Worm (Caenorhabditis elegans) whole organism, mixed stage, embryonic: ENCODE results near the gene nmy-3.

Source experiments
- elt-3 ChIP-seq: fragments of 150-350 bp; optimal IDR thresholded peaks from 2 replicates; lab custom pipeline; 2014; ENCODE audit warnings: missing biosample characterization, missing genetic modification characterization
- flh-1 ChIP-seq: fragments of 200-800 bp; sonication (Bioruptor generic); optimal IDR thresholded peaks from 2 replicates; lab custom pipeline; 2018; ENCODE audit warnings: mild to moderate bottlenecking, missing genetic modification characterization, moderate library complexity, missing compliant biosample characterization
- lsy-2 ChIP-seq: fragments of 150-350 bp; optimal IDR thresholded peaks from 2 replicates; lab custom pipeline; 2014; ENCODE audit warnings: missing biosample characterization, missing genetic modification characterization
- nhr-237 ChIP-seq: fragments of 150-350 bp; optimal IDR thresholded peaks from 2 replicates; lab custom pipeline; 2014; ENCODE audit warnings: missing biosample characterization, missing genetic modification characterization
- nhr-28 ChIP-seq: fragments of 150-350 bp; optimal IDR thresholded peaks from 2 replicates; lab custom pipeline; 2014; ENCODE audit warnings: missing biosample characterization, missing genetic modification characterization
- nhr-76 ChIP-seq: sonication (generic microtip); optimal IDR thresholded peaks from 2 replicates; lab custom pipeline; 2017; ENCODE audit warnings: missing biosample characterization, missing genetic modification characterization
- snpc-4 ChIP-seq: fragments of 150-350 bp; optimal IDR thresholded peaks from 2 replicates; lab custom pipeline; 2014; ENCODE audit warnings: missing biosample characterization, missing genetic modification characterization
- unc-120 ChIP-seq: sonication (generic microtip); optimal IDR thresholded peaks from 2 replicates; lab custom pipeline; 2017; ENCODE audit warnings: missing genetic modification characterization, missing compliant biosample characterization; ENCODE audit not compliant: poor library complexity, severe bottlenecking
- unc-39 ChIP-seq: fragments of 150-350 bp; optimal IDR thresholded peaks from 2 replicates; lab custom pipeline; 2014; ENCODE audit warnings: missing biosample characterization, missing genetic modification characterization
- zip-8 ChIP-seq: fragments of 150-350 bp; optimal IDR thresholded peaks from 2 replicates; lab custom pipeline; 2014; ENCODE audit warnings: missing biosample characterization, missing genetic modification characterization

ce11 chrIV:9321039-9321851 lies 47.0 kb downstream of the nmy-3 start, which contains the start of the genes F49C12.12 and vha-17:
- TF ChIP-seq snpc-4 (tag; lab: Kevin White, UChicago): no peak
- TF ChIP-seq nhr-28 (tag; lab: Kevin White, UChicago): no peak
- peak; percentile 10 for TF ChIP-seq nhr-237 (tag; lab: Kevin White, UChicago)
- TF ChIP-seq unc-39 (tag; lab: Kevin White, UChicago): no peak
- no peak for TF ChIP-seq flh-1 (GFP tag; lab: Kevin White, UChicago)
- no peak for TF ChIP-seq lsy-2
- TF ChIP-seq elt-3 (tag; lab: Kevin White, UChicago): no peak
- TF ChIP-seq nhr-76 (tag; lab: Kevin White, UChicago): no peak
- TF ChIP-seq unc-120 (tag; lab: Kevin White, UChicago): peak; percentile 1
- TF ChIP-seq zip-8 (tag; lab: Kevin White, UChicago): no peak
